Worm (Caenorhabditis elegans): ENCODE results near the gene ftn-1.

ce11 chrV:7570955-7571354, 23.6 kb upstream of the ftn-1 start, which contains the start of gene F19F10.14:
- TF ChIP-seq unc-39 (tag; optimal IDR thresholded peaks at IDR 0.05) (no peak), tbx-2 (tag; optimal IDR thresholded peaks at IDR 0.05) (no peak), ZK546.5 (tag; optimal IDR thresholded peaks at IDR 0.05) (no peak), lin-15B (tag; optimal IDR thresholded peaks at IDR 0.05) (no peak), snpc-4 (tag; optimal IDR thresholded peaks at IDR 0.05) (no peak), fos-1 (tag; optimal IDR thresholded peaks at IDR 0.05) (no peak)
